Worm (Caenorhabditis elegans): ENCODE measurements around the gene Y55B1BR.6.

The Y55B1BR.6 gene

ce11 chrIII:432988-433387 is 30.6 kb downstream of the Y55B1BR.6 start (continued):
- TF ChIP-seq zip-11 (GFP tag; IDR thresholded peaks at IDR 0.05) (no peak), dve-1 (tag; optimal IDR thresholded peaks at IDR 0.05; ENCODE audit: insufficient read depth) (peak; percentile 75), pha-4 (GFP tag; IDR thresholded peaks at IDR 0.05) (peak; percentile 78; the same call in 1 of the 2 replicates), pha-4 (tag; optimal IDR thresholded peaks at IDR 0.05) (no peak), unc-39 (tag; optimal IDR thresholded peaks at IDR 0.05) (no peak), ceh-20 (GFP tag; IDR thresholded peaks at IDR 0.05) (peak; percentile 44; the same call in 1 of the 2 replicates), snpc-4 (tag; optimal IDR thresholded peaks at IDR 0.05) (no peak), ceh-44 (GFP tag; IDR thresholded peaks at IDR 0.05) (no peak), mdt-29 (GFP tag; IDR thresholded peaks at IDR 0.05) (no peak), F26F4.8 (GFP tag; conservative IDR thresholded peaks at IDR 0.05) (no peak), T20F7.1 (GFP tag; optimal IDR thresholded peaks at IDR 0.05) (no peak), nhr-11 (tag; optimal IDR thresholded peaks at IDR 0.05) (no peak), lim-7 (GFP tag; IDR thresholded peaks at IDR 0.05) (no peak), zfp-3 (GFP tag; conservative IDR thresholded peaks at IDR 0.05) (no peak), ceh-82 (tag; optimal IDR thresholded peaks at IDR 0.05) (no peak), nhr-28 (tag; optimal IDR thresholded peaks at IDR 0.05) (peak; percentile 17), tag-97 (GFP tag; IDR thresholded peaks at IDR 0.05) (no peak), lir-3 (tag; optimal IDR thresholded peaks at IDR 0.05) (no peak), lsy-2 (tag; optimal IDR thresholded peaks at IDR 0.05) (peak; percentile 4 to 60), nhr-25 (tag; optimal IDR thresholded peaks at IDR 0.05; ENCODE audit: borderline replicate concordance, insufficient read depth) (peak; percentile 75), Y5F2A.4 (GFP tag; optimal IDR thresholded peaks at IDR 0.05) (no peak), lin-1 (GFP tag; IDR thresholded peaks at IDR 0.05) (no peak), T26A8.4 (GFP tag; IDR thresholded peaks at IDR 0.05) (peak; percentile 71; the same call in 1 of the 2 replicates), hmg-1.1 (GFP tag; IDR thresholded peaks at IDR 0.05) (peak; percentile 89), ceh-28 (tag; optimal IDR thresholded peaks at IDR 0.05) (no peak), tra-1 (GFP tag; IDR thresholded peaks at IDR 0.05) (no peak), egl-43 (GFP tag; IDR thresholded peaks at IDR 0.05) (peak; percentile 69; the same call in 1 of the 2 replicates), fkh-10 (GFP tag; optimal IDR thresholded peaks at IDR 0.05) (no peak), hif-1 (tag; optimal IDR thresholded peaks at IDR 0.05) (peak in 1 of 2 experiments; percentile 50), ceh-32 (tag; optimal IDR thresholded peaks at IDR 0.05; ENCODE audit: poor library complexity) (no peak), fos-1 (tag; optimal IDR thresholded peaks at IDR 0.05) (no peak), nhr-41 (GFP tag; IDR thresholded peaks at IDR 0.05) (peak; percentile 51; the same call in 1 of the 2 replicates), dmd-8 (GFP tag; IDR thresholded peaks at IDR 0.05) (no peak), vab-7 (GFP tag; IDR thresholded peaks at IDR 0.05) (no peak), F10B5.3 (tag; optimal IDR thresholded peaks at IDR 0.05) (no peak), lin-13 (GFP tag; optimal IDR thresholded peaks at IDR 0.05) (no peak), aly-2 (tag; optimal IDR thresholded peaks at IDR 0.05) (no peak), snpc-1.2 (GFP tag; IDR thresholded peaks at IDR 0.05) (no peak), jun-1 (tag; optimal IDR thresholded peaks at IDR 0.05) (no peak), ztf-11 (tag; optimal IDR thresholded peaks at IDR 0.05) (no peak), nhr-76 (tag; optimal IDR thresholded peaks at IDR 0.05) (no peak), ama-1 (optimal IDR thresholded peaks at IDR 0.05) (no peak), aha-1 (tag) (peak; percentile 82), ZK337.2 (GFP tag; IDR thresholded peaks at IDR 0.05) (no peak), zag-1 (tag; optimal IDR thresholded peaks at IDR 0.05) (no peak), daf-19 (GFP tag; conservative IDR thresholded peaks at IDR 0.05) (no peak), nhr-102 (tag; optimal IDR thresholded peaks at IDR 0.05) (peak; percentile 25), arid-1 (GFP tag; conservative IDR thresholded peaks at IDR 0.05) (peak; percentile 48; the same call in 1 of the 2 replicates), zip-2 (tag; optimal IDR thresholded peaks at IDR 0.05) (no peak), duxl-1 (tag; optimal IDR thresholded peaks at IDR 0.05; ENCODE audit: poor library complexity) (peak; percentile 33), lin-39 (tag; optimal IDR thresholded peaks at IDR 0.05) (no peak), php-3 (GFP tag; IDR thresholded peaks at IDR 0.05) (0 out of 2 replicates have a peak, but pooled peaks have one; percentile 35)

All from whole organism, L4 larva.